Worm (Caenorhabditis elegans) whole organism, L2 larva: Measurements from ENCODE around the gene F01G10.4.

Source experiments
- F13H6.1 ChIP-seq: sonication (generic microtip); optimal IDR thresholded peaks from 2 replicates; lab custom pipeline; 2016; ENCODE audit warnings: missing genetic modification characterization, missing compliant biosample characterization
- R02D3.7 ChIP-seq: fragments of 150-350 bp; optimal IDR thresholded peaks from 2 replicates; lab custom pipeline; 2014; ENCODE audit warnings: missing biosample characterization, missing genetic modification characterization
- Y55F3AM.14 ChIP-seq: fragments of 200-800 bp; sonication (Bioruptor generic); optimal IDR thresholded peaks from 2 replicates; lab custom pipeline; 2018; ENCODE audit warnings: mild to moderate bottlenecking, missing genetic modification characterization, missing compliant biosample characterization
- ZK546.5 ChIP-seq: sonication (generic microtip); optimal IDR thresholded peaks from 2 replicates; lab custom pipeline; 2017; ENCODE audit warnings: missing biosample characterization, missing genetic modification characterization
- aly-2 ChIP-seq: fragments of 150-350 bp; optimal IDR thresholded peaks from 2 replicates; lab custom pipeline; 2014; ENCODE audit warnings: missing biosample characterization, missing genetic modification characterization
- ama-1 ChIP-seq: fragments of 150-350 bp; optimal IDR thresholded peaks from 2 replicates; lab custom pipeline; 2018; ENCODE audit warnings: inconsistent platforms
- blmp-1 ChIP-seq: sonication (generic microtip); optimal IDR thresholded peaks from 2 replicates; lab custom pipeline; 2017; ENCODE audit warnings: missing genetic modification characterization, mild to moderate bottlenecking, missing compliant biosample characterization, antibody characterized with exemption, moderate library complexity; ENCODE audit not compliant: insufficient read depth
- ceh-16 ChIP-seq: fragments of 150-350 bp; optimal IDR thresholded peaks from 2 replicates; lab custom pipeline; 2014; ENCODE audit warnings: missing biosample characterization, missing genetic modification characterization
- crh-2 ChIP-seq: sonication (generic microtip); optimal IDR thresholded peaks from 2 replicates; lab custom pipeline; 2017; ENCODE audit warnings: missing biosample characterization, missing genetic modification characterization
- dmd-4 ChIP-seq: sonication (generic microtip); optimal IDR thresholded peaks from 2 replicates; lab custom pipeline; 2017; ENCODE audit warnings: missing biosample characterization, missing genetic modification characterization
- elt-1 ChIP-seq: fragments of 150-350 bp; optimal IDR thresholded peaks from 2 replicates; lab custom pipeline; 2014; ENCODE audit warnings: missing biosample characterization, missing genetic modification characterization
- elt-3 ChIP-seq: sonication (generic microtip); optimal IDR thresholded peaks from 2 replicates; lab custom pipeline; 2017; ENCODE audit warnings: missing biosample characterization, missing genetic modification characterization
- fos-1 ChIP-seq: fragments of 150-350 bp; optimal IDR thresholded peaks from 2 replicates; lab custom pipeline; 2014; ENCODE audit warnings: missing biosample characterization, missing genetic modification characterization
- gmeb-1 ChIP-seq: fragments of 150-350 bp; optimal IDR thresholded peaks from 2 replicates; lab custom pipeline; 2014; ENCODE audit warnings: missing biosample characterization, missing genetic modification characterization
- lin-11 ChIP-seq: fragments of 150-350 bp; sonication (generic microtip); optimal IDR thresholded peaks from 2 replicates; lab custom pipeline; 2014; ENCODE audit warnings: missing biosample characterization, missing genetic modification characterization, inconsistent platforms, mixed read lengths
- lin-13 ChIP-seq: fragments of 150-350 bp; optimal IDR thresholded peaks from 2 replicates; lab custom pipeline; 2014; ENCODE audit warnings: missing biosample characterization, missing genetic modification reagents, missing genetic modification characterization
- lsy-2 ChIP-seq, 2 experiments: fragments of 150-350 bp in 1 of 2; sonication (generic microtip) in 1 of 2; optimal IDR thresholded peaks; 2 replicates each; lab custom pipeline; 2014 to 2017; ENCODE audit warnings: missing biosample characterization in 2 of 2, missing genetic modification characterization in 2 of 2
- mab-5 ChIP-seq: fragments of 150-350 bp; optimal IDR thresholded peaks from 2 replicates; lab custom pipeline; 2014; ENCODE audit warnings: missing biosample characterization, missing genetic modification characterization
- mbf-1 ChIP-seq: sonication (generic microtip); optimal IDR thresholded peaks from 2 replicates; lab custom pipeline; 2017; ENCODE audit warnings: missing biosample characterization, missing genetic modification characterization
- nhr-11 ChIP-seq: fragments of 150-350 bp; optimal IDR thresholded peaks from 2 replicates; lab custom pipeline; 2014; ENCODE audit warnings: missing biosample characterization, missing genetic modification characterization
- nhr-12 ChIP-seq: fragments of 150-350 bp; optimal IDR thresholded peaks from 2 replicates; lab custom pipeline; 2014; ENCODE audit warnings: missing biosample characterization, missing genetic modification characterization
- nhr-129 ChIP-seq: fragments of 150-350 bp; optimal IDR thresholded peaks from 2 replicates; lab custom pipeline; 2014; ENCODE audit warnings: missing biosample characterization, missing genetic modification characterization
- nhr-23 ChIP-seq: fragments of 150-350 bp; optimal IDR thresholded peaks from 2 replicates; lab custom pipeline; 2014; ENCODE audit warnings: missing biosample characterization, missing genetic modification reagents, missing genetic modification characterization
- nhr-6 ChIP-seq: fragments of 150-350 bp; optimal IDR thresholded peaks from 2 replicates; lab custom pipeline; 2014; ENCODE audit warnings: missing biosample characterization, missing genetic modification characterization
- nhr-77 ChIP-seq: fragments of 150-350 bp; optimal IDR thresholded peaks from 2 replicates; lab custom pipeline; 2014; ENCODE audit warnings: missing biosample characterization, missing genetic modification characterization
- peb-1 ChIP-seq: fragments of 150-350 bp; optimal IDR thresholded peaks from 2 replicates; lab custom pipeline; 2014; ENCODE audit warnings: missing biosample characterization, missing genetic modification characterization
- sem-4 ChIP-seq: fragments of 150-350 bp; optimal IDR thresholded peaks from 2 replicates; lab custom pipeline; 2014; ENCODE audit warnings: missing biosample characterization, missing genetic modification reagents, missing genetic modification characterization
- skn-1 ChIP-seq: sonication (generic microtip); optimal IDR thresholded peaks from 2 replicates; lab custom pipeline; 2017; ENCODE audit warnings: missing biosample characterization, missing genetic modification characterization
- sma-9 ChIP-seq, 2 experiments: fragments of 150-350 bp in 1 of 2; sonication (generic microtip) in 1 of 2; optimal IDR thresholded peaks; 2 replicates each; lab custom pipeline; 2014 to 2016; ENCODE audit warnings: missing genetic modification characterization in 2 of 2, mild to moderate bottlenecking in 1 of 2, missing biosample characterization in 1 of 2, missing compliant biosample characterization in 1 of 2, missing genetic modification reagents in 1 of 2, moderate library complexity in 1 of 2
- snpc-4 ChIP-seq: fragments of 150-350 bp; optimal IDR thresholded peaks from 2 replicates; lab custom pipeline; 2014; ENCODE audit warnings: missing biosample characterization, missing genetic modification characterization
- unc-55 ChIP-seq: fragments of 150-350 bp; sonication (generic microtip); optimal IDR thresholded peaks from 3 replicates; lab custom pipeline; 2014; ENCODE audit warnings: missing biosample characterization, missing genetic modification reagents, missing genetic modification characterization
- ztf-4 ChIP-seq: fragments of 150-350 bp; optimal IDR thresholded peaks from 2 replicates; lab custom pipeline; 2014; ENCODE audit warnings: missing biosample characterization, missing genetic modification characterization

The F01G10.4 gene

ce11 chrIV:10194345-10194744 lies 38.0 kb downstream of the F01G10.4 start, which contains the start of gene ptrg-1:
Gene ptrg-1 (minus strand): TSS chrIV:10194445.
- TF ChIP-seq elt-3 (tag; lab: Kevin White, UChicago) (no peak), mbf-1 (no peak), F13H6.1 (no peak), dmd-4 (tag; lab: Kevin White, UChicago) (no peak), ceh-16 (tag; lab: Kevin White, UChicago) (no peak), lin-13 (GFP tag; lab: Kevin White, UChicago) (no peak), peb-1 (tag; lab: Kevin White, UChicago) (no peak), nhr-6 (tag; lab: Kevin White, UChicago) (no peak), fos-1 (tag; lab: Kevin White, UChicago) (no peak), skn-1 (tag; lab: Kevin White, UChicago) (no peak), blmp-1 (no peak), Y55F3AM.14 (no peak), nhr-77 (no peak)

ce11 chrIV:10191498-10191897 lies 40.9 kb downstream of the F01G10.4 start:
- TF ChIP-seq ama-1 (lab: Kevin White, UChicago) (no peak), gmeb-1 (no peak), mab-5 (tag; lab: Kevin White, UChicago) (no peak), skn-1 (tag; lab: Kevin White, UChicago) (no peak)

- TF ChIP-seq skn-1 (tag; lab: Kevin White, UChicago) (no peak), gmeb-1 (no peak), aly-2 (tag; lab: Kevin White, UChicago) (no peak), mbf-1 (no peak), ZK546.5 (tag; lab: Kevin White, UChicago) (no peak), sma-9 (GFP tag; optimal IDR thresholded peaks at IDR 0.05; lab: Kevin White, UChicago) (no peak), sma-9 (tag; optimal IDR thresholded peaks at IDR 0.05; lab: Kevin White, UChicago) (no peak), crh-2 (tag; lab: Kevin White, UChicago) (no peak), nhr-129 (tag; lab: Kevin White, UChicago) (no peak), lin-13 (GFP tag; lab: Kevin White, UChicago) (no peak), Y55F3AM.14 (no peak), ztf-4 (tag; lab: Kevin White, UChicago) (no peak), nhr-11 (no peak), dmd-4 (tag; lab: Kevin White, UChicago) (no peak), elt-3 (tag; lab: Kevin White, UChicago) (no peak), fos-1 (tag; lab: Kevin White, UChicago) (no peak), nhr-12 (tag; lab: Kevin White, UChicago) (no peak), snpc-4 (tag; lab: Kevin White, UChicago) (no peak), lsy-2 (tag; optimal IDR thresholded peaks at IDR 0.05; lab: Kevin White, UChicago) (no peak), elt-1 (no peak)
These were observed 41.8 kb downstream of the F01G10.4 start for ce11 chrIV:10190586-10190985.

- TF ChIP-seq nhr-6 (tag; lab: Kevin White, UChicago) (no peak), nhr-23 (no peak), unc-55 (GFP tag; lab: Kevin White, UChicago) (no peak), aly-2 (tag; lab: Kevin White, UChicago) (no peak), skn-1 (tag; lab: Kevin White, UChicago) (no peak), R02D3.7 (no peak), lin-11 (tag; lab: Kevin White, UChicago) (no peak), sem-4 (tag; lab: Kevin White, UChicago) (no peak), ceh-16 (tag; lab: Kevin White, UChicago) (no peak), elt-3 (tag; lab: Kevin White, UChicago) (no peak)
These were observed 43.9 kb downstream of the F01G10.4 start for ce11 chrIV:10188505-10188904.
